Fruit fly (Drosophila melanogaster): ENCODE measurements around the gene Ype.
A peak's percentile ranks its signal among the peaks of the same experiment; 100 is the strongest.

dm6 chrX:13411376-13411973, 24.3 kb upstream of the Ype start:
- no peak for TF ChIP-seq CG11762 (GFP tag; optimal IDR thresholded peaks at IDR 0.05; ENCODE audit: insufficient read depth)
- no peak for TF ChIP-seq Hr38 (GFP tag; optimal IDR thresholded peaks at IDR 0.05)
- TF ChIP-seq Sox14 (GFP tag; optimal IDR thresholded peaks at IDR 0.05) = no peak
- no peak for TF ChIP-seq pdm3 (GFP tag; optimal IDR thresholded peaks at IDR 0.05)
- no peak for TF ChIP-seq acj6 (GFP tag; optimal IDR thresholded peaks at IDR 0.05)
- TF ChIP-seq OdsH (GFP tag; optimal IDR thresholded peaks at IDR 0.05) = no peak
- no peak for TF ChIP-seq spab (GFP tag; optimal IDR thresholded peaks at IDR 0.05)
- no peak for TF ChIP-seq CG7368 (GFP tag; optimal IDR thresholded peaks at IDR 0.05)
- TF ChIP-seq Eip78C (GFP tag) = peak; percentile 61
- peak; percentile 43; the same call in 1 of the 2 replicates for TF ChIP-seq CG15336 (GFP tag; IDR thresholded peaks at IDR 0.05)
- TF ChIP-seq CG8632 (GFP tag; optimal IDR thresholded peaks at IDR 0.05) = no peak
